Worm (Caenorhabditis elegans) whole organism, young adult: Measurements from ENCODE around the gene sedl-1.

ENCODE experiments used
- attf-3 ChIP-seq: fragments of 200-800 bp; sonication (Bioruptor generic); conservative IDR thresholded peaks from 2 replicates; pipeline ENCODE4 v1.3.6; 2022; ENCODE audit warnings: missing genetic modification reagents, missing genetic modification characterization, missing compliant biosample characterization
- efl-1 ChIP-seq: fragments of 150-350 bp; optimal IDR thresholded peaks from 2 replicates; lab custom pipeline; 2014; ENCODE audit warnings: missing biosample characterization, missing genetic modification reagents, missing genetic modification characterization
- egrh-3 ChIP-seq: fragments of 200-800 bp; sonication (Bioruptor generic); IDR thresholded peaks from 2 replicates; pipeline ENCODE4 v1.3.6; 2022; ENCODE audit warnings: missing genetic modification reagents, missing genetic modification characterization, missing compliant biosample characterization

DNA sequence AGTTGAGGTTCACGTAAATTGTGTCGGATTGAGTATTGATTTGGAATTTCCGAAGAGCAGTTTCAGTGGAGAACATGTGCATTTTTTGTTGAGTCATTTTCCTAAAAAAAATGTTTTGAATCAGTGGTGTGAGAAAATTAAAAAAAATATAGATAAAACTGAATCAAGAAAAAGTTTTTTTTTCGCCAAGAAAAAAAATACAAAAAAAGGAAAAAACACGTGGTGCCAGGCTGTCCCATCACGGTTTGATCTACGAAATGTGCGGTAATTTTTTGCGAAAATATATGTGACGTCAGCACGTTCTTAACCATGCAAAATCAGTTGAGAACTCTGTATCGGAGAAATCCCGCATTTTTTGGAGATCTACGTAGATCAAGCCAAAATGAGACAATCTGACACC lies 46.2 kb downstream of the sedl-1 start, which contains the start of gene F56C3.9:
- TF ChIP-seq attf-3 (GFP tag; lab: Robert Waterston, UW): no peak
- no peak for TF ChIP-seq egrh-3 (GFP tag; lab: Robert Waterston, UW)
- TF ChIP-seq efl-1: no peak
